Fruit fly (Drosophila melanogaster): ENCODE data around the gene Jhbp5.

DNA sequence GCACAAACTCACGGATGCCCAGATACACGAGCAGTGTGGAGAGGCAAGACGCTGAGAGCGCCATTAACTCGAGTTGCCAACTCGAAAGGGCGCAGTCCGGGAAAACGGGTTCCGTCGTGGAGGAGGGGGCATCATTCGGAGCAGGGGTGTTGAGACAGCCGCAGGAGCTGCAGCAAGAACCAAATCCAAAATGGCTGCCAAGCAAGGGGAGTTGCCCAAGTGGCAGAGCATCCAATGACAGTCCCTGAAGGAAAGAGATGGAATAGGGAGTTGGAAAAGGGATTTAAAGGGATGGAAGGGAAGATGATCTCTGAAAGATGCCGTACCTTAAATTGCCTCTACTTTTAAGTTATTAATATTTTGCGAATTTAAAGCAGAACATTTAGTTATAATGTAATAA, 7.9 kb downstream of the Jhbp5 start:
- TF ChIP-seq ss (GFP tag; optimal IDR thresholded peaks at IDR 0.05) (no peak), Lpt (GFP tag; optimal IDR thresholded peaks at IDR 0.05) (no peak)

Data from whole organism, prepupa.